Fruit fly (Drosophila melanogaster) whole organism, embryonic: ENCODE results near the gene inaF-B.

Experiments
- Aef1 ChIP-seq: fragments of 200-800 bp; sonication (Bioruptor generic); IDR thresholded peaks from 3 replicates; pipeline ENCODE4 v1.3.6; 2022; ENCODE audit warnings: missing biosample characterization, missing genetic modification characterization
- Blimp-1 ChIP-seq: fragments of 200-800 bp; sonication (Bioruptor generic); optimal IDR thresholded peaks from 3 replicates; lab custom pipeline; 2018; ENCODE audit warnings: missing biosample characterization, missing genetic modification characterization, mild to moderate bottlenecking, moderate library complexity, missing genetic modification reagents
- Bteb2 ChIP-seq: fragments of 200-800 bp; sonication (Bioruptor generic); optimal IDR thresholded peaks from 2 replicates; lab custom pipeline; 2016; ENCODE audit warnings: missing biosample characterization, missing genetic modification characterization
- CG11696 ChIP-seq: fragments of 200-800 bp; sonication (Bioruptor generic); IDR thresholded peaks from 2 replicates; pipeline ENCODE4 v1.3.6; 2022; ENCODE audit warnings: missing biosample characterization, missing genetic modification characterization
- CG13296 ChIP-seq: fragments of 200-800 bp; sonication (Bioruptor generic); optimal IDR thresholded peaks from 3 replicates; lab custom pipeline; 2018; ENCODE audit warnings: missing biosample characterization, mild to moderate bottlenecking, missing genetic modification characterization
- CG14710 ChIP-seq: fragments of 200-800 bp; sonication (Bioruptor generic); optimal IDR thresholded peaks from 3 replicates; lab custom pipeline; 2019; ENCODE audit warnings: missing biosample characterization, mild to moderate bottlenecking, missing genetic modification characterization, moderate library complexity
- CG2678 ChIP-seq: fragments of 200-800 bp; sonication (Bioruptor generic); optimal IDR thresholded peaks from 3 replicates; lab custom pipeline; 2019; ENCODE audit warnings: missing biosample characterization, mild to moderate bottlenecking, missing genetic modification characterization, moderate library complexity
- CG2875 ChIP-seq: fragments of 200-800 bp; sonication (Bioruptor generic); optimal IDR thresholded peaks from 2 replicates; lab custom pipeline; 2017; ENCODE audit warnings: missing biosample characterization, mild to moderate bottlenecking, missing genetic modification characterization, missing genetic modification reagents
- CG34224 ChIP-seq: fragments of 200-800 bp; sonication (Bioruptor generic); IDR thresholded peaks from 3 replicates; pipeline ENCODE4 v1.3.6; 2022; ENCODE audit warnings: missing biosample characterization, missing genetic modification characterization; ENCODE audit not compliant: partially characterized antibody
- CG3838 ChIP-seq: fragments of 200-800 bp; sonication (Bioruptor generic); optimal IDR thresholded peaks from 3 replicates; lab custom pipeline; 2016; ENCODE audit warnings: missing biosample characterization, missing genetic modification characterization
- CG4360 ChIP-seq: fragments of 200-800 bp; sonication (Bioruptor generic); IDR thresholded peaks from 2 replicates; pipeline ENCODE4 v1.3.6; 2022; ENCODE audit warnings: missing biosample characterization, missing genetic modification characterization
- CG4617 ChIP-seq: fragments of 200-800 bp; sonication (Bioruptor generic); optimal IDR thresholded peaks from 3 replicates; lab custom pipeline; 2016; ENCODE audit warnings: missing biosample characterization, missing genetic modification characterization, borderline replicate concordance
- CG6689 ChIP-seq: fragments of 200-800 bp; sonication (Bioruptor generic); IDR thresholded peaks from 2 replicates; pipeline ENCODE4 v1.3.6; 2022; ENCODE audit warnings: missing biosample characterization, missing genetic modification characterization
- CG6854 ChIP-seq: fragments of 200-800 bp; sonication (Bioruptor generic); optimal IDR thresholded peaks from 3 replicates; lab custom pipeline; 2017; ENCODE audit warnings: missing biosample characterization, mild to moderate bottlenecking, missing genetic modification characterization
- CG7963 ChIP-seq: fragments of 200-800 bp; sonication (Bioruptor generic); IDR thresholded peaks from 3 replicates; pipeline ENCODE4 v1.3.6; 2022; ENCODE audit warnings: missing biosample characterization, missing genetic modification characterization; ENCODE audit not compliant: partially characterized antibody
- CG8388 ChIP-seq: fragments of 200-800 bp; sonication (Bioruptor generic); optimal IDR thresholded peaks from 2 replicates; lab custom pipeline; 2019; ENCODE audit warnings: missing biosample characterization, mild to moderate bottlenecking, missing genetic modification characterization, moderate library complexity
- CG8924 ChIP-seq: fragments of 200-800 bp; optimal IDR thresholded peaks from 3 replicates; lab custom pipeline; 2019; ENCODE audit warnings: missing biosample characterization, mild to moderate bottlenecking, missing genetic modification characterization, moderate library complexity
- CTCF ChIP-seq: fragments of 200-800 bp; sonication (Bioruptor generic); optimal IDR thresholded peaks from 2 replicates; lab custom pipeline; 2017; ENCODE audit warnings: missing biosample characterization, mild to moderate bottlenecking, missing genetic modification characterization, moderate library complexity
- Camta ChIP-seq: fragments of 200-800 bp; sonication (Bioruptor generic); optimal IDR thresholded peaks from 2 replicates; lab custom pipeline; 2016; ENCODE audit warnings: missing biosample characterization, missing genetic modification characterization
- CrebB ChIP-seq: fragments of 200-800 bp; sonication (Bioruptor generic); optimal IDR thresholded peaks from 3 replicates; lab custom pipeline; 2018; ENCODE audit warnings: missing biosample characterization, mild to moderate bottlenecking, missing genetic modification characterization
- Deaf1 ChIP-seq: fragments of 200-800 bp; optimal IDR thresholded peaks from 3 replicates; lab custom pipeline; 2019; ENCODE audit warnings: missing biosample characterization, mild to moderate bottlenecking, missing genetic modification characterization, moderate library complexity
- E2f1 ChIP-seq: fragments of 200-800 bp; sonication (Bioruptor generic); IDR thresholded peaks from 2 replicates; pipeline ENCODE4 v1.3.6; 2022; ENCODE audit warnings: missing biosample characterization, missing genetic modification characterization
- MESR4 ChIP-seq: fragments of 200-800 bp; sonication (Bioruptor generic); optimal IDR thresholded peaks from 2 replicates; lab custom pipeline; 2018; ENCODE audit warnings: missing biosample characterization, mild to moderate bottlenecking, missing genetic modification characterization, moderate library complexity
- PHDP ChIP-seq: fragments of 200-800 bp; sonication (Bioruptor generic); optimal IDR thresholded peaks from 3 replicates; lab custom pipeline; 2018; ENCODE audit warnings: missing biosample characterization, mild to moderate bottlenecking, missing genetic modification characterization, moderate library complexity
- Scr ChIP-seq: fragments of 200-800 bp; sonication (Bioruptor generic); IDR thresholded peaks from 2 replicates; pipeline ENCODE4 v1.3.6; 2022; ENCODE audit warnings: missing biosample characterization, missing genetic modification characterization; ENCODE audit not compliant: partially characterized antibody
- ac ChIP-seq: fragments of 200-800 bp; sonication (Bioruptor generic); optimal IDR thresholded peaks from 3 replicates; lab custom pipeline; 2017; ENCODE audit warnings: missing biosample characterization, mild to moderate bottlenecking, missing genetic modification characterization
- ap ChIP-seq: fragments of 200-800 bp; sonication (Bioruptor generic); IDR thresholded peaks from 2 replicates; pipeline ENCODE4 v1.3.6; 2022; ENCODE audit warnings: missing biosample characterization, missing genetic modification characterization
- ato ChIP-seq: fragments of 200-800 bp; sonication (Bioruptor generic); IDR thresholded peaks from 2 replicates; pipeline ENCODE4 v1.3.6; 2022; ENCODE audit warnings: missing biosample characterization, missing genetic modification characterization; ENCODE audit not compliant: partially characterized antibody
- br ChIP-seq: fragments of >200 bp; optimal IDR thresholded peaks from 2 replicates; lab custom pipeline; 2017
- cwo ChIP-seq: fragments of 200-800 bp; sonication (Bioruptor generic); optimal IDR thresholded peaks from 3 replicates; lab custom pipeline; 2017; ENCODE audit warnings: missing biosample characterization, missing genetic modification characterization, mild to moderate bottlenecking, moderate library complexity, missing genetic modification reagents
- fd96Cb ChIP-seq: fragments of 200-800 bp; sonication (Bioruptor generic); optimal IDR thresholded peaks from 2 replicates; lab custom pipeline; 2018; ENCODE audit warnings: missing biosample characterization, mild to moderate bottlenecking, missing genetic modification characterization, moderate library complexity
- fru ChIP-seq: fragments of >200 bp; optimal IDR thresholded peaks from 2 replicates; lab custom pipeline; 2017
- gcm ChIP-seq: fragments of 200-800 bp; sonication (Bioruptor generic); optimal IDR thresholded peaks from 2 replicates; lab custom pipeline; 2019; ENCODE audit warnings: missing biosample characterization, mild to moderate bottlenecking, missing genetic modification characterization, moderate library complexity
- gfzf ChIP-seq: fragments of 200-800 bp; sonication (Bioruptor generic); optimal IDR thresholded peaks from 2 replicates; lab custom pipeline; 2016; ENCODE audit warnings: missing biosample characterization, mild to moderate bottlenecking, missing genetic modification characterization, moderate library complexity
- grn ChIP-seq: fragments of 200-800 bp; sonication (Bioruptor generic); optimal IDR thresholded peaks from 3 replicates; lab custom pipeline; 2017; ENCODE audit warnings: missing biosample characterization, missing genetic modification characterization
- ham ChIP-seq: fragments of 200-800 bp; sonication (Bioruptor generic); IDR thresholded peaks from 2 replicates; pipeline ENCODE4 v1.3.6; 2022; ENCODE audit warnings: missing biosample characterization, missing genetic modification characterization
- insv ChIP-seq, 2 experiments: fragments of 200-800 bp; sonication (Bioruptor generic); optimal IDR thresholded peaks; 3 replicates each; lab custom pipeline; 2016 to 2018; ENCODE audit warnings: missing biosample characterization in 2 of 2, missing genetic modification characterization in 2 of 2
- jumu ChIP-seq: fragments of 200-800 bp; sonication (Bioruptor generic); optimal IDR thresholded peaks from 3 replicates; lab custom pipeline; 2016; ENCODE audit warnings: missing biosample characterization, missing genetic modification characterization
- ken ChIP-seq: fragments of 200-800 bp; sonication (Bioruptor generic); IDR thresholded peaks from 3 replicates; pipeline ENCODE4 v1.3.6; 2022; ENCODE audit warnings: missing biosample characterization, missing genetic modification characterization
- lmd ChIP-seq: fragments of 200-800 bp; sonication (Bioruptor generic); IDR thresholded peaks from 2 replicates; pipeline ENCODE4 v1.3.6; 2022; ENCODE audit warnings: missing biosample characterization, missing genetic modification characterization
- onecut ChIP-seq: fragments of 200-800 bp; sonication (Bioruptor generic); IDR thresholded peaks from 2 replicates; pipeline ENCODE4 v1.3.6; 2022; ENCODE audit warnings: missing biosample characterization, missing genetic modification characterization
- pnt ChIP-seq: fragments of 200-800 bp; sonication (Bioruptor generic); optimal IDR thresholded peaks from 3 replicates; lab custom pipeline; 2016; ENCODE audit warnings: missing biosample characterization, missing genetic modification characterization
- prd ChIP-seq, 3 experiments: fragments of >200 bp in 2 of 3; fragments of 200-800 bp in 1 of 3; sonication (Bioruptor generic) in 1 of 3; optimal IDR thresholded peaks in 2 of 3; IDR thresholded peaks in 1 of 3; 2 replicates in 2 of 3; 3 replicates in 1 of 3; pipeline versions ENCODE4 v1.3.6 to Lab custom; 2017 to 2022; ENCODE audit warnings: missing biosample characterization in 1 of 3, missing genetic modification characterization in 1 of 3
- sc ChIP-seq, 3 experiments: fragments of >200 bp in 2 of 3; fragments of 200-800 bp in 1 of 3; sonication (Bioruptor generic) in 1 of 3; optimal IDR thresholded peaks; 2 replicates in 2 of 3; 3 replicates in 1 of 3; lab custom pipeline; 2017; ENCODE audit warnings: mild to moderate bottlenecking in 1 of 3, missing biosample characterization in 1 of 3, missing genetic modification characterization in 1 of 3, missing genetic modification reagents in 1 of 3
- sens-2 ChIP-seq: fragments of 200-800 bp; sonication (Bioruptor generic); IDR thresholded peaks from 2 replicates; pipeline ENCODE4 v1.3.6; 2022; ENCODE audit warnings: missing biosample characterization, missing genetic modification characterization
- sna ChIP-seq: fragments of 200-800 bp; sonication (Bioruptor generic); IDR thresholded peaks from 2 replicates; pipeline ENCODE4 v1.3.6; 2022; ENCODE audit warnings: missing biosample characterization, missing genetic modification characterization; ENCODE audit not compliant: partially characterized antibody
- tap ChIP-seq: fragments of 200-800 bp; optimal IDR thresholded peaks from 3 replicates; lab custom pipeline; 2019; ENCODE audit warnings: missing biosample characterization, mild to moderate bottlenecking, missing genetic modification characterization, moderate library complexity
- vvl ChIP-seq: fragments of 200-800 bp; sonication (Bioruptor generic); IDR thresholded peaks from 2 replicates; pipeline ENCODE4 v1.3.6; 2022; ENCODE audit warnings: missing biosample characterization, missing genetic modification characterization

inaF-B gene

dm6 chrX:11715937-11716730 is 16.4 kb downstream of the inaF-B start (continued):
- TF ChIP-seq ap (GFP tag; lab: Robert Waterston, UW) (peak; percentile 67), gfzf (GFP tag; lab: Kevin White, UChicago) (peak; percentile 2), jumu (GFP tag; lab: Kevin White, UChicago) (peak; percentile 72), Aef1 (GFP tag; lab: Robert Waterston, UW) (peak; percentile 71), tap (tag; lab: Kevin White, UChicago) (peak; percentile 86), onecut (GFP tag; lab: Robert Waterston, UW) (0 out of 2 replicates have a peak, but pooled peaks have one; percentile 3), CG6689 (GFP tag; lab: Robert Waterston, UW) (peak; percentile 84), PHDP (tag; lab: Kevin White, UChicago) (peak; percentile 88), ato (peak; percentile 34; the same call in 1 of the 2 replicates), sna (GFP tag; lab: Robert Waterston, UW) (peak; percentile 68; the same call in 1 of the 2 replicates), CG4617 (no peak), CG7963 (GFP tag; lab: Robert Waterston, UW) (peak; percentile 78), Scr (GFP tag; lab: Robert Waterston, UW) (peak; percentile 77), E2f1 (GFP tag; lab: Robert Waterston, UW) (peak; percentile 63), vvl (GFP tag; lab: Robert Waterston, UW) (peak; percentile 73; the same call in 1 of the 2 replicates), fru (lab: Kevin White, UChicago) (peak; percentile 6), CG8388 (peak; percentile 82), CG2678 (tag; lab: Kevin White, UChicago) (peak; percentile 93), lmd (peak; percentile 91), CG14710 (tag; lab: Kevin White, UChicago) (peak; percentile 85), ken (GFP tag; lab: Robert Waterston, UW) (peak; percentile 74), CG8924 (tag; lab: Kevin White, UChicago) (peak; percentile 90), ham (peak; percentile 74), prd (optimal IDR thresholded peaks at IDR 0.05; lab: Kevin White, UChicago) (no peak), prd (GFP tag; IDR thresholded peaks at IDR 0.05; lab: Robert Waterston, UW) (peak; percentile 90), pnt (peak; percentile 85), insv (GFP tag; optimal IDR thresholded peaks at IDR 0.05; lab: Kevin White, UChicago) (peak; percentile 24 to 45), br (no peak), CG13296 (peak; percentile 86), CG3838 (GFP tag; lab: Kevin White, UChicago) (peak; percentile 44), Camta (GFP tag; lab: Kevin White, UChicago) (peak; percentile 84), Deaf1 (tag; lab: Kevin White, UChicago) (peak; percentile 67), CG34224 (GFP tag; lab: Robert Waterston, UW) (peak; percentile 76), CG6854 (GFP tag; lab: Kevin White, UChicago) (peak; percentile 85), CG4360 (GFP tag; lab: Robert Waterston, UW) (peak; percentile 34; the same call in 1 of the 2 replicates), gcm (GFP tag; lab: Kevin White, UChicago) (peak; percentile 86), Blimp-1 (GFP tag; lab: Kevin White, UChicago) (peak; percentile 81), CG2875 (GFP tag; lab: Kevin White, UChicago) (peak; percentile 77), fd96Cb (tag; lab: Kevin White, UChicago) (peak; percentile 91), MESR4 (peak; percentile 19), ac (peak; percentile 80), CTCF (no peak), cwo (GFP tag; lab: Kevin White, UChicago) (peak; percentile 75), CrebB (tag; lab: Kevin White, UChicago) (peak; percentile 76), sc (optimal IDR thresholded peaks at IDR 0.05; lab: Kevin White, UChicago) (no peak), sc (GFP tag; optimal IDR thresholded peaks at IDR 0.05; lab: Kevin White, UChicago) (peak; percentile 85), CG11696 (GFP tag; lab: Robert Waterston, UW) (no peak), Bteb2 (GFP tag; lab: Kevin White, UChicago) (peak; percentile 87), grn (peak; percentile 71), sens-2 (GFP tag; lab: Robert Waterston, UW) (peak; percentile 34; the same call in 1 of the 2 replicates)
